Fruit fly (Drosophila melanogaster): Measurements from ENCODE around the gene CG13605.

DNA sequence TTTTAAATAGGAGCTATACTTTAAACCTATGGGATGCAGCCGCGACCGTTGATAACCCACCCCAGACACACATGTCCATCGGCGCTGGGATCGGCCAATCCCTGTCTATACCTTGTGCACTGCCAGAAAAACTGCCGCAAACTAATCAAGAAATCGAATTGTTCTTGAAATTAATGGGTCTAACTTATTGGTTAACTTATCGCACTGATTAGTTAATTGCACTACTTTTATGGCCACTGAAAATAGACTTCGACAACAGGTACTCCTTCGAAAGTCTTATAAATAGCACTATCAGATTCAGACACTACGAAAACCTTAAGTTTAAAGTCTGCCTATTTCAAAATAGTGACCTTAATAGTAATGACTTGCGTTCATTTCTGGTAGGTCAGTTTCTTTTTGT lies 4.0 kb upstream of the CG13605 start, which contains the start of gene CG13607:
- no peak for TF ChIP-seq CG8478 (optimal IDR thresholded peaks at IDR 0.05)
- TF ChIP-seq CTCF (optimal IDR thresholded peaks at IDR 0.05), result no peak

All from S2 (cell line).